Worm (Caenorhabditis elegans) whole organism, L1 larva: ENCODE measurements around the gene zhp-4.

Source experiments
- C16A3.4 ChIP-seq: fragments of 150-350 bp; optimal IDR thresholded peaks from 2 replicates; lab custom pipeline; 2014; ENCODE audit warnings: missing biosample characterization, missing genetic modification characterization
- C34B4.2 ChIP-seq: sonication (generic microtip); optimal IDR thresholded peaks from 2 replicates; lab custom pipeline; 2017; ENCODE audit warnings: mild to moderate bottlenecking, missing genetic modification characterization, missing compliant biosample characterization
- Y116A8C.19 ChIP-seq: sonication (generic microtip); optimal IDR thresholded peaks from 2 replicates; lab custom pipeline; 2016; ENCODE audit warnings: missing compliant biosample characterization, missing genetic modification characterization, borderline replicate concordance
- aly-2 ChIP-seq: fragments of 150-350 bp; optimal IDR thresholded peaks from 2 replicates; lab custom pipeline; 2014; ENCODE audit warnings: missing biosample characterization, missing genetic modification characterization
- ama-1 ChIP-seq: fragments of 150-350 bp; optimal IDR thresholded peaks from 2 replicates; lab custom pipeline; 2014
- ceh-88 ChIP-seq: fragments of 200-800 bp; sonication (Bioruptor generic); IDR thresholded peaks from 2 replicates; pipeline ENCODE4 v1.3.6; 2022; ENCODE audit warnings: missing genetic modification characterization, missing compliant biosample characterization
- efl-1 ChIP-seq, 4 experiments: fragments of 150-350 bp; optimal IDR thresholded peaks in 3 of 4; peaks in 1 of 4; 1 replicate in 1 of 4; 2 replicates in 3 of 4; lab custom pipeline; 2014; ENCODE audit warnings: missing biosample characterization in 2 of 4, missing genetic modification characterization in 2 of 4, missing genetic modification reagents in 2 of 4
- egl-13 ChIP-seq: sonication (generic microtip); optimal IDR thresholded peaks from 2 replicates; lab custom pipeline; 2016; ENCODE audit warnings: missing genotype, missing genetic modification reagents, missing genetic modification characterization, missing compliant biosample characterization
- egl-27 ChIP-seq, 2 experiments: fragments of 150-350 bp in 1 of 2; sonication (generic microtip); optimal IDR thresholded peaks; 3 replicates each; lab custom pipeline; 2017 to 2018; ENCODE audit warnings: missing biosample characterization in 2 of 2, missing genetic modification characterization in 2 of 2, missing genetic modification reagents in 2 of 2
- elt-2 ChIP-seq: sonication (generic microtip); optimal IDR thresholded peaks from 2 replicates; lab custom pipeline; 2016; ENCODE audit warnings: missing genetic modification characterization, mild to moderate bottlenecking, inconsistent platforms, missing compliant biosample characterization, missing genetic modification reagents
- ets-5 ChIP-seq: fragments of 200-800 bp; sonication (Bioruptor generic); IDR thresholded peaks from 2 replicates; pipeline ENCODE4 v1.3.6; 2022; ENCODE audit warnings: missing genetic modification characterization, missing compliant biosample characterization
- lin-35 ChIP-seq, 2 experiments: fragments of 150-350 bp; optimal IDR thresholded peaks; 2 replicates each; lab custom pipeline; 2014; ENCODE audit warnings: missing biosample characterization in 2 of 2, missing genetic modification characterization in 2 of 2, missing genetic modification reagents in 2 of 2
- nhr-11 ChIP-seq: fragments of 150-350 bp; optimal IDR thresholded peaks from 2 replicates; lab custom pipeline; 2014; ENCODE audit warnings: missing biosample characterization, missing genetic modification characterization
- nhr-19 ChIP-seq: fragments of 200-800 bp; sonication (Bioruptor generic); conservative IDR thresholded peaks from 2 replicates; pipeline ENCODE4 v1.3.6; 2022; ENCODE audit warnings: missing genetic modification characterization, missing compliant biosample characterization
- nhr-71 ChIP-seq: sonication (generic microtip); optimal IDR thresholded peaks from 2 replicates; lab custom pipeline; 2016; ENCODE audit warnings: mild to moderate bottlenecking, missing genetic modification characterization, moderate library complexity, missing compliant biosample characterization
- nhr-90 ChIP-seq: sonication (generic microtip); optimal IDR thresholded peaks from 2 replicates; lab custom pipeline; 2016; ENCODE audit warnings: mild to moderate bottlenecking, missing genetic modification characterization, missing compliant biosample characterization; ENCODE audit not compliant: poor library complexity
- pag-3 ChIP-seq: sonication (generic microtip); optimal IDR thresholded peaks from 2 replicates; lab custom pipeline; 2017; ENCODE audit warnings: missing genetic modification characterization, mild to moderate bottlenecking, missing compliant biosample characterization, antibody characterized with exemption, borderline replicate concordance; ENCODE audit not compliant: insufficient read depth
- pqm-1 ChIP-seq: sonication (generic microtip); optimal IDR thresholded peaks from 3 replicates; lab custom pipeline; 2017; ENCODE audit warnings: missing biosample characterization, missing genetic modification characterization
- snpc-4 ChIP-seq: fragments of 150-350 bp; optimal IDR thresholded peaks from 2 replicates; lab custom pipeline; 2014; ENCODE audit warnings: missing biosample characterization, missing genetic modification characterization
- sox-4 ChIP-seq: sonication (generic microtip); optimal IDR thresholded peaks from 2 replicates; lab custom pipeline; 2016; ENCODE audit warnings: missing genetic modification characterization, missing compliant biosample characterization
- sptf-1 ChIP-seq: fragments of 150-350 bp; optimal IDR thresholded peaks from 2 replicates; lab custom pipeline; 2014; ENCODE audit warnings: missing biosample characterization, missing genetic modification characterization
- swsn-7 ChIP-seq: sonication (generic microtip); optimal IDR thresholded peaks from 2 replicates; lab custom pipeline; 2016; ENCODE audit warnings: missing genetic modification characterization, missing compliant biosample characterization
- tbx-2 ChIP-seq: sonication (generic microtip); optimal IDR thresholded peaks from 2 replicates; lab custom pipeline; 2016; ENCODE audit warnings: missing genetic modification characterization, missing compliant biosample characterization
- unc-130 ChIP-seq: fragments of 150-350 bp; optimal IDR thresholded peaks from 2 replicates; lab custom pipeline; 2017; ENCODE audit warnings: missing biosample characterization, missing genetic modification characterization, inconsistent platforms
- ztf-11 ChIP-seq, 2 experiments: sonication (generic microtip); optimal IDR thresholded peaks; 2 replicates each; lab custom pipeline; 2016 to 2017; ENCODE audit warnings: missing genetic modification characterization in 2 of 2, missing biosample characterization in 1 of 2, missing compliant biosample characterization in 1 of 2

Gene zhp-4

DNA sequence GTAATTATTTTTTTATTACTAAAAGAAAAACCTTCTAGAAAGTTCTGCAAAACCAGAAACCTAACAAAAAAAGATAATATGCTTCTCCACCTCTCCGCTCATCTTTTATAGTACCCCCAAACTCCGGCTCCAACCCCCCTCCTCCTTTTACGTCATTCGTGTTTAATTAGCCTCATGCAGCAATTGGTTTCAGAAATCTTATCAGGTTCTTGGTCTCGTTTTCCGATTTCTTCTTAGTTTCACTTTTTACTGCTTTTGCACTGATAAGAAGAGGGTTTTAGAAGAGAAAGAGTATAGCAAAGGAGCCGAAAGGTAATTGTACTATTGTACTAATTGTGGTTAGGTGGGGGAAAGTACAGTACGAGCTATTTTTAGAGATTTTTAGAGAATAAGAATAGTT, 50.2 kb downstream of the zhp-4 start:
- TF ChIP-seq pqm-1 (peak; percentile 56), elt-2 (tag; lab: Kevin White, UChicago) (peak; percentile 81), efl-1 (optimal IDR thresholded peaks at IDR 0.05; lab: Kevin White, UChicago) (no peak), efl-1 (GFP tag; optimal IDR thresholded peaks at IDR 0.05 in 1 of 2; lab: Kevin White, UChicago) (peak in 1 of 2 experiments; percentile 15), lin-35 (GFP tag; optimal IDR thresholded peaks at IDR 0.05; lab: Kevin White, UChicago) (peak in 1 of 2 experiments; percentile 35), unc-130 (tag; lab: Kevin White, UChicago) (no peak), Y116A8C.19 (tag; lab: Kevin White, UChicago) (no peak), nhr-90 (tag; lab: Kevin White, UChicago) (peak; percentile 20)

ce11 chrV:19050888-19051287, 50.7 kb downstream of the zhp-4 start:
- TF ChIP-seq ets-5 (GFP tag; lab: Robert Waterston, UW) (no peak), efl-1 (optimal IDR thresholded peaks at IDR 0.05; lab: Kevin White, UChicago) (no peak), efl-1 (GFP tag; optimal IDR thresholded peaks at IDR 0.05 in 1 of 2; lab: Kevin White, UChicago) (peak in 1 of 2 experiments; percentile 16)

DNA sequence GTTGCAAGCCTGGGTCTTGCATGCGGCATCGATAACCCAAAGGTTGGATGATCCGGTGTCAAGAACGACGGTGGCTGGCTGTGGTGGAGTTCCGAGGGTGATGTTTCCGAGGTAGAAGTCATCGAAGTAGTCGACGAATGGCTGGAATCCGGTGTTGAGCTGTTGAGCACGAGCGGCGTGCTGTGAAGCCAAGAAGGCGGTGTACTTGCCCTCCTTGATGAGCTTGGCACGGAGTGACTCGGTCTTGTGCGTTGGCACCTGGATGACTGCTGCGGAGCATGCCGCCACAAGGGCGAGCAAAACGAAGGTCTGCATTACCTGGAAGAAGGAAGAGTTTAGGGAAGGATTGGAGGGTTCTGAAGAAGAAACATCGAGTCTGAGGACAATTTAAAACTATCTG, 51.1 kb downstream of the zhp-4 start, which contains the start of gene asp-1:
Gene asp-1, minus strand, starts transcription at position 315 of the 400 bp plus-strand sequence.
- TF ChIP-seq lin-35 (GFP tag; optimal IDR thresholded peaks at IDR 0.05; lab: Kevin White, UChicago) (peak in 1 of 2 experiments; percentile 7), snpc-4 (tag; lab: Kevin White, UChicago) (no peak), efl-1 (optimal IDR thresholded peaks at IDR 0.05; lab: Kevin White, UChicago) (no peak), efl-1 (GFP tag; optimal IDR thresholded peaks at IDR 0.05 in 1 of 2; lab: Kevin White, UChicago) (peak in 1 of 2 experiments; percentile 56)

DNA sequence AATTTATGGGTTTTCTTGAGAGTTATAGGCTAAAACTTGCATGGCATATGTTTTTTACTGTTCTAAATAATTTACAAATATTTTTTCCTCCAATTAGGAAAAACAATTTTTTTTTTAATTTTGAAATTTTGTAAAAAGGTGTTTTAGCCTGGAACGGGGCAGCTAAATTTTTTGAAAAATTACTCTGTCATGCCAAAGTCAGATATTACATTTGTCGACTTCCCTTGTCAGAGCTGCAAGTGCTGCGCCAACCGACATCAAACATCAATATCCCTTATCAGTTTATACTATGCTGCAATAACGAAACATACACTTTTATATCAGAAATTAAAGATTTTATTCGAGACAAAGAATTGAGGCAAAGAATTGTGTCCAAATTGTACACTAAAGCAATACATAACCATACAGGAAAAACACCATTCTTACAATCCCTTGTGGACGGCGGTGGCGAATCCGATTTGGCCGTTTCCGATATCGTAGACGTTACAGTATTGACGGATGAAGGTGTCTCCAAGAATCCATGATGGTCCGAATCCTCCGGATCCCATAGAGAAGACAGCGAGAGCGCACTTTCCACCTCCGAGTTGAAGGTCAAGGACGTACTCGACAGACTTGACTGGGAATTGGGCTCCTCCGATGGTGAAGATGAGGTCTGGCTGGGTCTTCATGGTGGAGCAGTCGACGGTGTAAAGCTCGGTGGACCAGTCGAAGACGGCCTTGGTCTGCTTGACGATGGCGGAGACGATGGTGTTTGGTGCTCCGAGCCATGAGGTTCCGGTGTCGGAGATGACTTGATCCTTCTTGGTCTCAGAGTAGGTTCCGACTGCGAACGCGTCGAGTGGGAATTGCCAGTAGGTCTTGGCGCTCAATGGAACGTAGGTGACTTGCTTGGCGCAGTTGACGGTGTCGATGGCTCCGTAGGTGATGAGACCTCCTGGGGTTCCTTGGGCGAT, 52.2 kb downstream of the zhp-4 start:
- TF ChIP-seq C34B4.2 (tag; lab: Kevin White, UChicago): no peak
- no peak for TF ChIP-seq sptf-1 (tag; lab: Kevin White, UChicago)
- TF ChIP-seq nhr-90 (tag; lab: Kevin White, UChicago): peak; percentile 15
- TF ChIP-seq sox-4: no peak
- TF ChIP-seq ztf-11 (tag; optimal IDR thresholded peaks at IDR 0.05; lab: Kevin White, UChicago): no peak
- TF ChIP-seq swsn-7 (tag; lab: Kevin White, UChicago): no peak
- no peak for TF ChIP-seq C16A3.4 (tag; lab: Kevin White, UChicago)
- no peak for TF ChIP-seq tbx-2 (tag; lab: Kevin White, UChicago)
- peak; percentile 90 for TF ChIP-seq aly-2
- peak; percentile 47 for TF ChIP-seq nhr-71 (tag; lab: Kevin White, UChicago)
- peak; percentile 2 for TF ChIP-seq ama-1 (lab: Kevin White, UChicago)
- no peak for TF ChIP-seq efl-1 (optimal IDR thresholded peaks at IDR 0.05; lab: Kevin White, UChicago)
- peak in 1 of 2 experiments; percentile 89 for TF ChIP-seq efl-1 (GFP tag; optimal IDR thresholded peaks at IDR 0.05 in 1 of 2; lab: Kevin White, UChicago)
- TF ChIP-seq lin-35 (GFP tag; optimal IDR thresholded peaks at IDR 0.05; lab: Kevin White, UChicago): peak in 1 of 2 experiments; percentile 50
- TF ChIP-seq pag-3: no peak
- TF ChIP-seq egl-27 (tag; optimal IDR thresholded peaks at IDR 0.05; lab: Kevin White, UChicago): no peak
- peak; percentile 15; the same call in 1 of the 2 replicates for TF ChIP-seq nhr-19 (GFP tag; lab: Robert Waterston, UW)
- TF ChIP-seq ceh-88 (GFP tag; lab: Robert Waterston, UW): no peak
- no peak for TF ChIP-seq egl-13
- no peak for TF ChIP-seq nhr-11 (tag; lab: Kevin White, UChicago)
- TF ChIP-seq Y116A8C.19 (tag; lab: Kevin White, UChicago): no peak
- peak; percentile 35 for TF ChIP-seq elt-2 (tag; lab: Kevin White, UChicago)
- TF ChIP-seq, all 84 proteins: peak for 8
